Fruit fly (Drosophila melanogaster) whole organism, wandering third instar larva: ENCODE data around the gene GABA-B-R2.

Source experiments
- CG32264 ChIP-seq: fragments of 200-800 bp; sonication (Bioruptor generic); optimal IDR thresholded peaks from 2 replicates; lab custom pipeline; 2016; ENCODE audit warnings: missing biosample characterization, missing genetic modification characterization
- CG9705 ChIP-seq: fragments of 200-800 bp; sonication (Bioruptor generic); optimal IDR thresholded peaks from 2 replicates; lab custom pipeline; 2018; ENCODE audit warnings: missing biosample characterization, mild to moderate bottlenecking, missing genetic modification characterization
- Dif ChIP-seq: fragments of 200-275, 200-300 bp; sonication (Bioruptor generic); optimal IDR thresholded peaks from 2 replicates; lab custom pipeline; 2018; ENCODE audit warnings: missing biosample characterization, missing genetic modification characterization; ENCODE audit not compliant: partially characterized antibody
- Hr78 ChIP-seq: fragments of >200 bp; optimal IDR thresholded peaks from 2 replicates; lab custom pipeline; 2017; ENCODE audit warnings: missing biosample characterization, missing genetic modification characterization
- Hr83 ChIP-seq: fragments of 200-300 bp; sonication (Bioruptor generic); optimal IDR thresholded peaks from 2 replicates; lab custom pipeline; 2016; ENCODE audit warnings: missing biosample characterization, mild to moderate bottlenecking, missing genetic modification characterization, moderate library complexity; ENCODE audit not compliant: poor library complexity, severe bottlenecking
- Jra ChIP-seq: sonication (Bioruptor generic); optimal IDR thresholded peaks from 2 replicates; lab custom pipeline; 2016; ENCODE audit warnings: missing biosample characterization, missing genetic modification characterization
- OdsH ChIP-seq: fragments of 200-800 bp; sonication (Bioruptor generic); optimal IDR thresholded peaks from 2 replicates; lab custom pipeline; 2016; ENCODE audit warnings: missing biosample characterization, mild to moderate bottlenecking, missing genetic modification characterization
- brk ChIP-seq: fragments of 200-800 bp; sonication (Bioruptor generic); optimal IDR thresholded peaks from 2 replicates; lab custom pipeline; 2016; ENCODE audit warnings: missing biosample characterization, mild to moderate bottlenecking, missing genetic modification characterization
- foxo ChIP-seq, 2 experiments: fragments of 200-800 bp; sonication (Bioruptor generic); optimal IDR thresholded peaks; 2 replicates in 1 of 2; 3 replicates in 1 of 2; lab custom pipeline; 2016 to 2017; ENCODE audit warnings: missing biosample characterization in 2 of 2, missing genetic modification characterization in 2 of 2
- fru ChIP-seq: fragments of 200-800 bp; sonication (Bioruptor generic); optimal IDR thresholded peaks from 3 replicates; lab custom pipeline; 2016; ENCODE audit warnings: missing biosample characterization, mild to moderate bottlenecking, missing genetic modification characterization
- h ChIP-seq: fragments of 200-800 bp; sonication (Bioruptor generic); optimal IDR thresholded peaks from 3 replicates; lab custom pipeline; 2016; ENCODE audit warnings: missing biosample characterization, mild to moderate bottlenecking, missing genetic modification characterization
- psq ChIP-seq: fragments of 200-800 bp; sonication (Bioruptor generic); optimal IDR thresholded peaks from 3 replicates; lab custom pipeline; 2017; ENCODE audit warnings: missing biosample characterization, mild to moderate bottlenecking, missing genetic modification characterization, moderate library complexity
- rgr ChIP-seq: fragments of 200-800 bp; sonication (Bioruptor generic); optimal IDR thresholded peaks from 3 replicates; lab custom pipeline; 2016; ENCODE audit warnings: missing biosample characterization, mild to moderate bottlenecking, missing genetic modification characterization
- sv ChIP-seq: fragments of 200-800 bp; sonication (Bioruptor generic); optimal IDR thresholded peaks from 3 replicates; lab custom pipeline; 2016; ENCODE audit warnings: missing biosample characterization, missing genetic modification characterization

dm6 chr3R:21777660-21778059 is 2.0 kb upstream of the GABA-B-R2 start, which contains the start of gene Polr1H:
- no peak for TF ChIP-seq psq (GFP tag; lab: Kevin White, UChicago)
- no peak for TF ChIP-seq Dif (GFP tag; lab: Kevin White, UChicago)
- TF ChIP-seq Hr83: no peak
- TF ChIP-seq fru (GFP tag; lab: Kevin White, UChicago): no peak
- TF ChIP-seq CG9705: no peak
- no peak for TF ChIP-seq h (GFP tag; lab: Kevin White, UChicago)
- no peak for TF ChIP-seq Jra (GFP tag; lab: Kevin White, UChicago)
- TF ChIP-seq sv (GFP tag; lab: Kevin White, UChicago): no peak
- TF ChIP-seq brk: no peak
- no peak for TF ChIP-seq CG32264 (GFP tag; lab: Kevin White, UChicago)
- no peak for TF ChIP-seq foxo (GFP tag; optimal IDR thresholded peaks at IDR 0.05; lab: Kevin White, UChicago)
- TF ChIP-seq OdsH (GFP tag; lab: Kevin White, UChicago): no peak
- TF ChIP-seq rgr (GFP tag; lab: Kevin White, UChicago): no peak
- TF ChIP-seq Hr78 (GFP tag; lab: Kevin White, UChicago): no peak
